Worm (Caenorhabditis elegans) whole organism, mixed stage, embryonic: ENCODE data around the gene har-1.

Experiments used
- ces-1 ChIP-seq: fragments of 150-350 bp; optimal IDR thresholded peaks from 2 replicates; lab custom pipeline; 2014; ENCODE audit warnings: missing biosample characterization, missing genetic modification reagents, missing genetic modification characterization
- elt-1 ChIP-seq: sonication (generic microtip); optimal IDR thresholded peaks from 2 replicates; lab custom pipeline; 2017; ENCODE audit warnings: missing genetic modification characterization, mild to moderate bottlenecking, missing compliant biosample characterization, antibody characterized with exemption, moderate library complexity, borderline replicate concordance; ENCODE audit not compliant: insufficient read depth
- elt-3 ChIP-seq: fragments of 150-350 bp; optimal IDR thresholded peaks from 2 replicates; lab custom pipeline; 2014; ENCODE audit warnings: missing biosample characterization, missing genetic modification characterization
- flh-1 ChIP-seq: fragments of 200-800 bp; sonication (Bioruptor generic); optimal IDR thresholded peaks from 2 replicates; lab custom pipeline; 2018; ENCODE audit warnings: mild to moderate bottlenecking, missing genetic modification characterization, moderate library complexity, missing compliant biosample characterization
- lsy-2 ChIP-seq: fragments of 150-350 bp; optimal IDR thresholded peaks from 2 replicates; lab custom pipeline; 2014; ENCODE audit warnings: missing biosample characterization, missing genetic modification characterization
- mab-5 ChIP-seq: fragments of 150-350 bp; optimal IDR thresholded peaks from 2 replicates; lab custom pipeline; 2014; ENCODE audit warnings: missing biosample characterization, missing genetic modification characterization
- nhr-28 ChIP-seq: fragments of 150-350 bp; optimal IDR thresholded peaks from 2 replicates; lab custom pipeline; 2014; ENCODE audit warnings: missing biosample characterization, missing genetic modification characterization
- pha-4 ChIP-seq: fragments of 150-350 bp; optimal IDR thresholded peaks from 2 replicates; lab custom pipeline; 2018; ENCODE audit warnings: missing biosample characterization, missing genetic modification reagents, missing genetic modification characterization
- snpc-4 ChIP-seq: fragments of 150-350 bp; optimal IDR thresholded peaks from 2 replicates; lab custom pipeline; 2014; ENCODE audit warnings: missing biosample characterization, missing genetic modification characterization
- unc-39 ChIP-seq: fragments of 150-350 bp; optimal IDR thresholded peaks from 2 replicates; lab custom pipeline; 2014; ENCODE audit warnings: missing biosample characterization, missing genetic modification characterization
- unc-62 ChIP-seq: fragments of 150-350 bp; optimal IDR thresholded peaks from 2 replicates; lab custom pipeline; 2014; ENCODE audit warnings: missing biosample characterization, missing genetic modification reagents, missing genetic modification characterization
- ztf-11 ChIP-seq: fragments of 150-350 bp; optimal IDR thresholded peaks from 2 replicates; lab custom pipeline; 2014; ENCODE audit warnings: missing biosample characterization, missing genetic modification characterization

- no peak for TF ChIP-seq ces-1 (GFP tag; lab: Kevin White, UChicago)
- TF ChIP-seq mab-5 (tag; lab: Kevin White, UChicago) = no peak
- TF ChIP-seq ztf-11 (tag; lab: Kevin White, UChicago) = no peak
- TF ChIP-seq nhr-28 = no peak
- no peak for TF ChIP-seq unc-39 (tag; lab: Kevin White, UChicago)
- TF ChIP-seq flh-1 = no peak
- TF ChIP-seq pha-4 = no peak
- no peak for TF ChIP-seq elt-1 (tag; lab: Kevin White, UChicago)
- TF ChIP-seq snpc-4 (tag; lab: Kevin White, UChicago) = no peak
- no peak for TF ChIP-seq lsy-2
- TF ChIP-seq elt-3 (tag; lab: Kevin White, UChicago) = no peak
- no peak for TF ChIP-seq unc-62 (GFP tag; lab: Kevin White, UChicago)
Measured at ce11 chrIII:4153299-4153698, 1.4 kb downstream of the har-1 start, which contains the start of gene glod-4.
